Fruit fly (Drosophila melanogaster) whole organism, embryonic: ENCODE measurements around the gene Naa20A.

Experiments used
- CG10267 ChIP-seq: fragments of 200-800 bp; sonication (Bioruptor generic); optimal IDR thresholded peaks from 2 replicates; lab custom pipeline; 2018; ENCODE audit warnings: missing biosample characterization, mild to moderate bottlenecking, missing genetic modification characterization, moderate library complexity
- CG10543 ChIP-seq: fragments of 200-800 bp; sonication (Bioruptor generic); optimal IDR thresholded peaks from 3 replicates; lab custom pipeline; 2017; ENCODE audit warnings: missing biosample characterization, mild to moderate bottlenecking, missing genetic modification characterization, moderate library complexity
- CG10959 ChIP-seq: fragments of 200-800 bp; sonication (Bioruptor generic); IDR thresholded peaks from 2 replicates; pipeline ENCODE4 v1.3.6; 2022; ENCODE audit warnings: missing biosample characterization, missing genetic modification characterization
- CG11085 ChIP-seq: fragments of 200-800 bp; sonication (Bioruptor generic); IDR thresholded peaks from 2 replicates; pipeline ENCODE4 v1.3.6; 2022; ENCODE audit warnings: missing biosample characterization, missing genetic modification characterization
- CG11695 ChIP-seq: fragments of 200-800 bp; sonication (Bioruptor generic); IDR thresholded peaks from 3 replicates; pipeline ENCODE4 v1.3.6; 2022; ENCODE audit warnings: missing biosample characterization, missing genetic modification characterization
- CG11723 ChIP-seq: fragments of 200-800 bp; sonication (Bioruptor generic); optimal IDR thresholded peaks from 2 replicates; lab custom pipeline; 2017; ENCODE audit warnings: missing biosample characterization, mild to moderate bottlenecking, missing genetic modification characterization
- CG12104 ChIP-seq: fragments of 200-800 bp; sonication (Bioruptor generic); optimal IDR thresholded peaks from 3 replicates; lab custom pipeline; 2016; ENCODE audit warnings: missing biosample characterization, missing genetic modification characterization
- CG12219 ChIP-seq: fragments of 200-800 bp; sonication (Bioruptor generic); optimal IDR thresholded peaks from 3 replicates; lab custom pipeline; 2018; ENCODE audit warnings: missing biosample characterization, mild to moderate bottlenecking, missing genetic modification characterization
- CG13894 ChIP-seq: fragments of 200-800 bp; sonication (Bioruptor generic); optimal IDR thresholded peaks from 3 replicates; lab custom pipeline; 2018; ENCODE audit warnings: missing biosample characterization, mild to moderate bottlenecking, missing genetic modification characterization, moderate library complexity
- CG14667 ChIP-seq: fragments of 200-800 bp; sonication (Bioruptor generic); IDR thresholded peaks from 2 replicates; pipeline ENCODE4 v1.3.6; 2022; ENCODE audit warnings: missing biosample characterization, missing genetic modification characterization
- CG14965 ChIP-seq: fragments of 200-800 bp; sonication (Bioruptor generic); optimal IDR thresholded peaks from 2 replicates; lab custom pipeline; 2016; ENCODE audit warnings: missing biosample characterization, missing genetic modification characterization, borderline replicate concordance
- CG15011 ChIP-seq: fragments of 200-800 bp; sonication (Bioruptor generic); optimal IDR thresholded peaks from 3 replicates; lab custom pipeline; 2018; ENCODE audit warnings: missing biosample characterization, mild to moderate bottlenecking, missing genetic modification characterization
- CG15514 ChIP-seq: fragments of 200-800 bp; sonication (Bioruptor generic); optimal IDR thresholded peaks from 3 replicates; lab custom pipeline; 2017; ENCODE audit warnings: missing biosample characterization, missing genetic modification characterization, mild to moderate bottlenecking, moderate library complexity, missing genetic modification reagents
- CG1602 ChIP-seq: fragments of 200-800 bp; sonication (Bioruptor generic); optimal IDR thresholded peaks from 3 replicates; lab custom pipeline; 2016; ENCODE audit warnings: missing biosample characterization, missing genetic modification characterization
- CG17912 ChIP-seq: fragments of 200-800 bp; sonication (Bioruptor generic); optimal IDR thresholded peaks from 2 replicates; lab custom pipeline; 2018; ENCODE audit warnings: missing biosample characterization, mild to moderate bottlenecking, missing genetic modification characterization
- CG2120 ChIP-seq: fragments of 200-800 bp; sonication (Bioruptor generic); optimal IDR thresholded peaks from 3 replicates; lab custom pipeline; 2016; ENCODE audit warnings: missing biosample characterization, missing genetic modification characterization
- CG3407 ChIP-seq: fragments of 200-800 bp; sonication (Bioruptor generic); optimal IDR thresholded peaks from 2 replicates; lab custom pipeline; 2018; ENCODE audit warnings: missing biosample characterization, mild to moderate bottlenecking, missing genetic modification characterization
- CG34376 ChIP-seq: fragments of 200-800 bp; sonication (Bioruptor generic); optimal IDR thresholded peaks from 2 replicates; lab custom pipeline; 2018; ENCODE audit warnings: missing biosample characterization, mild to moderate bottlenecking, missing genetic modification characterization
- CG4730 ChIP-seq: fragments of 200-800 bp; sonication (Bioruptor generic); IDR thresholded peaks from 2 replicates; pipeline ENCODE4 v1.3.6; 2022; ENCODE audit warnings: missing biosample characterization, missing genetic modification characterization
- CG5245 ChIP-seq: fragments of 200-800 bp; sonication (Bioruptor generic); optimal IDR thresholded peaks from 3 replicates; lab custom pipeline; 2016; ENCODE audit warnings: missing biosample characterization, missing genetic modification characterization
- CG6175 ChIP-seq: fragments of 200-800 bp; sonication (Bioruptor generic); IDR thresholded peaks from 3 replicates; pipeline ENCODE4 v1.3.6; 2022; ENCODE audit warnings: missing biosample characterization, missing genetic modification characterization
- CG6791 ChIP-seq: fragments of 200-800 bp; sonication (Bioruptor generic); IDR thresholded peaks from 3 replicates; pipeline ENCODE4 v1.3.6; 2022; ENCODE audit warnings: missing biosample characterization, missing genetic modification characterization; ENCODE audit not compliant: partially characterized antibody
- CG7372 ChIP-seq: fragments of 200-800 bp; sonication (Bioruptor generic); IDR thresholded peaks from 2 replicates; pipeline ENCODE4 v1.3.6; 2022; ENCODE audit warnings: missing biosample characterization, missing genetic modification characterization
- CG7556 ChIP-seq: fragments of 200-800 bp; sonication (Bioruptor generic); optimal IDR thresholded peaks from 2 replicates; lab custom pipeline; 2017; ENCODE audit warnings: missing biosample characterization, mild to moderate bottlenecking, missing genetic modification characterization
- CG7928 ChIP-seq: fragments of 200-800 bp; sonication (Bioruptor generic); optimal IDR thresholded peaks from 2 replicates; lab custom pipeline; 2017; ENCODE audit warnings: missing biosample characterization, mild to moderate bottlenecking, missing genetic modification characterization
- D19B ChIP-seq: fragments of 200-800 bp; sonication (Bioruptor generic); optimal IDR thresholded peaks from 2 replicates; lab custom pipeline; 2017; ENCODE audit warnings: missing biosample characterization, mild to moderate bottlenecking, missing genetic modification characterization
- Dip3 ChIP-seq: fragments of 200-800 bp; sonication (Bioruptor generic); optimal IDR thresholded peaks from 3 replicates; lab custom pipeline; 2016; ENCODE audit warnings: missing biosample characterization, missing genetic modification characterization
- H2.0 ChIP-seq: fragments of 200-800 bp; sonication (Bioruptor generic); IDR thresholded peaks from 2 replicates; pipeline ENCODE4 v1.3.6; 2022; ENCODE audit warnings: missing biosample characterization, missing genetic modification characterization
- Med ChIP-seq: fragments of 200-800 bp; sonication (Bioruptor generic); peaks from one replicate; lab custom pipeline; 2016; ENCODE audit warnings: missing biosample characterization, missing genetic modification characterization, mild to moderate bottlenecking, inconsistent platforms, moderate library complexity
- Side ChIP-seq: fragments of 200-800 bp; sonication (Bioruptor generic); optimal IDR thresholded peaks from 2 replicates; lab custom pipeline; 2016; ENCODE audit warnings: missing biosample characterization, missing genetic modification characterization
- Sry-β ChIP-seq: fragments of 200-800 bp; sonication (Bioruptor generic); optimal IDR thresholded peaks from 2 replicates; lab custom pipeline; 2018; ENCODE audit warnings: missing biosample characterization, mild to moderate bottlenecking, missing genetic modification characterization, moderate library complexity
- abd-A ChIP-seq: fragments of 200-800 bp; sonication (Bioruptor generic); optimal IDR thresholded peaks from 3 replicates; lab custom pipeline; 2019; ENCODE audit warnings: missing biosample characterization, mild to moderate bottlenecking, missing genetic modification characterization, moderate library complexity
- crc ChIP-seq: fragments of 200-800 bp; sonication (Bioruptor generic); optimal IDR thresholded peaks from 2 replicates; lab custom pipeline; 2016; ENCODE audit warnings: missing biosample characterization, missing genetic modification characterization
- croc ChIP-seq: fragments of 200-800 bp; sonication (Bioruptor generic); conservative IDR thresholded peaks from 3 replicates; pipeline ENCODE4 v1.3.6; 2022; ENCODE audit warnings: missing biosample characterization, missing genetic modification characterization
- dan ChIP-seq: fragments of 200-800 bp; sonication (Bioruptor generic); IDR thresholded peaks from 2 replicates; pipeline ENCODE4 v1.3.6; 2022; ENCODE audit warnings: missing biosample characterization, missing genetic modification characterization
- exex ChIP-seq: fragments of 200-800 bp; sonication (Bioruptor generic); optimal IDR thresholded peaks from 4 replicates; lab custom pipeline; 2018; ENCODE audit warnings: missing biosample characterization, mild to moderate bottlenecking, missing genetic modification characterization, moderate library complexity
- grn ChIP-seq: fragments of 200-800 bp; sonication (Bioruptor generic); optimal IDR thresholded peaks from 3 replicates; lab custom pipeline; 2017; ENCODE audit warnings: missing biosample characterization, missing genetic modification characterization
- mirr ChIP-seq: fragments of 200-800 bp; sonication (Bioruptor generic); optimal IDR thresholded peaks from 3 replicates; lab custom pipeline; 2018; ENCODE audit warnings: missing biosample characterization, mild to moderate bottlenecking, missing genetic modification characterization
- nmo ChIP-seq: fragments of 200-800 bp; sonication (Bioruptor generic); optimal IDR thresholded peaks from 2 replicates; lab custom pipeline; 2018; ENCODE audit warnings: missing biosample characterization, mild to moderate bottlenecking, missing genetic modification characterization, moderate library complexity
- pita ChIP-seq: fragments of 200-800 bp; sonication (Bioruptor generic); optimal IDR thresholded peaks from 2 replicates; lab custom pipeline; 2017; ENCODE audit warnings: missing biosample characterization, mild to moderate bottlenecking, missing genetic modification characterization
- sim ChIP-seq: fragments of 200-800 bp; sonication (Bioruptor generic); IDR thresholded peaks from 2 replicates; pipeline ENCODE4 v1.3.6; 2022; ENCODE audit warnings: missing biosample characterization, missing genetic modification characterization
- sug ChIP-seq: fragments of 200-800 bp; optimal IDR thresholded peaks from 2 replicates; lab custom pipeline; 2019; ENCODE audit warnings: missing biosample characterization, mild to moderate bottlenecking, missing genetic modification characterization, moderate library complexity
- tio ChIP-seq: fragments of 200-800 bp; sonication (Bioruptor generic); optimal IDR thresholded peaks from 2 replicates; lab custom pipeline; 2017; ENCODE audit warnings: missing biosample characterization, missing genetic modification characterization, inconsistent platforms
- tll ChIP-seq, 2 experiments: fragments of 200-800 bp in 1 of 2; fragments of >200 bp in 1 of 2; sonication (Bioruptor generic) in 1 of 2; optimal IDR thresholded peaks; 2 replicates each; lab custom pipeline; 2017 to 2019; ENCODE audit warnings: missing biosample characterization in 2 of 2, missing genetic modification characterization in 2 of 2, mild to moderate bottlenecking in 1 of 2, moderate library complexity in 1 of 2
- usp ChIP-seq: fragments of >200 bp; optimal IDR thresholded peaks from 2 replicates; lab custom pipeline; 2017; ENCODE audit warnings: missing biosample characterization, missing genetic modification characterization
- wdn ChIP-seq: fragments of 200-800 bp; sonication (Bioruptor generic); IDR thresholded peaks from 2 replicates; pipeline ENCODE4 v1.3.6; 2022; ENCODE audit warnings: missing biosample characterization, missing genetic modification characterization

The Naa20A gene

DNA sequence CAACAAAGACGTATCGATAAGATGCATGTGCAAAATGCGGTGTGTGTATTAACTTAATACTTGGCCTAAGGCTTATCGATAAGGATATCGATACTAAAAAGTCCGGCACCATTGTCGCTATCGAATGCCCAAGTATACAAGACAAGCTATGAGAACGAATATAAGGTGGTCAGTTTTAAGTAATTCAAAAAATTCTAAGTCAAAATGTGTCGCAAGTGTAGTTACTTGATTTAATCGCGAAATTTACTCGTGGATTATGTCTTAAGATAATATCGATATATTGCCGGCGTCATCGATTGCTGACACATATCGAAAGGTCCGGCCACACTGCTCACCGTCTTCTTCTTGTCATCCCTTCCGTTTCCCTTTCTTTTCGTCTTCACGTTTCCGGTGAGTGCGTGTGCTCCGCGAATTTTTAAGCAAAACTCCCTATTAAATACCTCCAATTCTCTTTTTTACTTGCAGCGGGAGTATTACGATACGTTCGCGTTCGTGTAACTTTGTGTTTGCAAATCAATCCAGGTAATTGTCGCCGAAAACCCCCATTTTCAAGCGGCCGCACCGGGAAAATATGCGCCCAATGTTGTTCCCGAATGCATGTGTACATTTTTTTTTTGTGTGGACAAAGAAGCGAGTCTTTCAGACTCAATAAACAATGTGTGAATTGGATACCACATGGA, 25.1 kb downstream of the Naa20A start, which contains the start of gene RpS10b (continued):
- peak; percentile 29 for TF ChIP-seq pita (GFP tag; lab: Kevin White, UChicago)
- peak; percentile 60; the same call in 2 of the 3 replicates for TF ChIP-seq croc (GFP tag; lab: Robert Waterston, UW)
- peak; percentile 86 for TF ChIP-seq D19B (GFP tag; lab: Kevin White, UChicago)
- TF ChIP-seq CG14965 (GFP tag; lab: Kevin White, UChicago) = peak; percentile 68

DNA sequence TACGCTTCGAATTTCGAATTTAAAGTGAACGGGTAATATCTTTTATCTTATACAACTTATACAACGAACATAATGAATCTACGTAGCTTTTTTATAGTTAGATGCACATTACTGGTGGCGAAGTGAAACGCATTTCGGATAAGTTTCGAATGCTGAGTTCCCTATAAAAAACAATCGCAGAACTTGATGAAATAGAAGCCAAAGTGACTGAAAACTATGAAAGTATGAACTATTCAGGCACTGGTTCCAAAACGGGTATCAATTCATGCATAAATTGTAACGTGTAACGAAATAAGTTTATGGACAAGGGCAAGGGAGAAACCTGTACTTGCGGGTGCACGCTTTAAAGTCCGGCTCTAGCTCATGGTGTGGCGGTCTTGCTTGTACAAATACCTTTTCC, 27.0 kb downstream of the Naa20A start:
- TF ChIP-seq CG11085 (GFP tag; lab: Robert Waterston, UW) (no peak), D19B (GFP tag; lab: Kevin White, UChicago) (peak; percentile 53), CG10267 (no peak), CG6791 (GFP tag; lab: Robert Waterston, UW) (no peak), CG7556 (GFP tag; lab: Kevin White, UChicago) (no peak), CG15514 (GFP tag; lab: Kevin White, UChicago) (peak; percentile 59), sim (GFP tag; lab: Robert Waterston, UW) (no peak), CG14667 (GFP tag; lab: Robert Waterston, UW) (no peak), H2.0 (GFP tag; lab: Robert Waterston, UW) (peak; percentile 15; the same call in 1 of the 2 replicates), CG5245 (peak; percentile 60), Med (GFP tag; lab: Kevin White, UChicago) (peak; percentile 9), CG15011 (GFP tag; lab: Kevin White, UChicago) (no peak), tio (GFP tag; lab: Kevin White, UChicago) (no peak), CG12219 (no peak), Dip3 (GFP tag; lab: Kevin White, UChicago) (no peak), nmo (GFP tag; lab: Kevin White, UChicago) (no peak), Sry-β (peak; percentile 48), dan (no peak)

DNA sequence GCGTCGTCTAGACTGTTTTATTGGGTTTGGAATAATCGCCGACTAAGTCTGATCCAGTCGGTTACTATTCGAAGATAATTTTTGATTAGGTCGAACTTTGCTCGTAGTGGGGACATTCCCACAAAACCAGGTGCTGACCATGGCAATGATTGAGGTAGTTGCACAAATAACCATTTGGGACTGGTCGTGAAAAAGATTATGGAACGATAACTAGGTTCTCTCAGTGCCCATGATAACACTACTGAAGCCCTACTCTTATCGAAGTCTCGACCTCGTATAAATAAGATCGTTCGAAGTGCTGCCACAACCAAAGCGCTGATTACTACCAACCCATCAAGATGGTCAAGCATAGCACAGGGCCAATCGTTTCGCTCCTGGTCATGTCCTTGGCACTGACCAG, 30.6 kb downstream of the Naa20A start, which contains the start of gene CG14205:
TSS of gene CG14205 (plus strand) at position 301 of the 400 bp plus-strand sequence.
- TF ChIP-seq CG2120 (GFP tag; lab: Kevin White, UChicago) (no peak), abd-A (tag; lab: Kevin White, UChicago) (no peak), sug (tag; lab: Kevin White, UChicago) (peak; percentile 49), CG10543 (GFP tag; lab: Kevin White, UChicago) (no peak), CG34376 (peak; percentile 25), CG12104 (no peak), exex (peak; percentile 73), CG10959 (no peak), grn (peak; percentile 28), tll (GFP tag; optimal IDR thresholded peaks at IDR 0.05; lab: Kevin White, UChicago) (no peak), CG13894 (no peak)

DNA sequence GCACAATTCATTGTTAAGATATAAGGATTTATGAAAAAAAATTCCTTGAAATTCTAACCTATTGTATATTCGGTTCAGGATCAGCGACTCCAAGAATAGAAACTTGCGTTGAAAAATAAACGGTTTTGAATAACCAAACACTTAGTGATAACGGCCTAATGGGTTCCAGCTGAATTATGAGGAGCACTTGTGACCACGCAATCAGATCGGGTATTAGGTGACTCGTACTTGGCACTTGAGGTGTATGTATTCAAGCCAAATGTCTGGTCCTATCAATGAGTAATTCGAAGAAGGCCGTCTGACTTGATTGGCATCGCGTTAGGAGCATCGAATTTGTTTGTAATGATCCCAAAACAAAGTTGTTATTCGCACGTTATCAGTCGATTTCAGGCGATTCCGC, 32.3 kb downstream of the Naa20A start:
- TF ChIP-seq CG4730 (GFP tag; lab: Robert Waterston, UW) (no peak), CG3407 (GFP tag; lab: Kevin White, UChicago) (no peak), wdn (GFP tag; lab: Robert Waterston, UW) (no peak), CG17912 (GFP tag; lab: Kevin White, UChicago) (no peak), CG7928 (GFP tag; lab: Kevin White, UChicago) (no peak), Side (GFP tag; lab: Kevin White, UChicago) (no peak), usp (GFP tag; lab: Kevin White, UChicago) (no peak), sug (tag; lab: Kevin White, UChicago) (peak; percentile 43), CG7372 (GFP tag; lab: Robert Waterston, UW) (no peak), grn (peak; percentile 64), exex (peak; percentile 91), CG10543 (GFP tag; lab: Kevin White, UChicago) (no peak), crc (GFP tag; lab: Kevin White, UChicago) (no peak), CG6175 (no peak), CG1602 (GFP tag; lab: Kevin White, UChicago) (no peak), CG11723 (GFP tag; lab: Kevin White, UChicago) (no peak), CG11695 (GFP tag; lab: Robert Waterston, UW) (no peak), mirr (peak; percentile 19)
